Fruit fly (Drosophila melanogaster) whole organism: Measurements from ENCODE around the gene primo-2.

Source experiments
- Dll ChIP-seq: fragments of >200 bp; optimal IDR thresholded peaks from 2 replicates; lab custom pipeline; 2017
- EcR ChIP-seq, 2 experiments: fragments of >200 bp; optimal IDR thresholded peaks; 2 replicates each; lab custom pipeline; 2017; ENCODE audit warnings: missing biosample characterization in 2 of 2, missing genetic modification characterization in 2 of 2, missing genetic modification reagents in 2 of 2
- usp ChIP-seq: fragments of >200 bp; optimal IDR thresholded peaks from 2 replicates; lab custom pipeline; 2017; ENCODE audit warnings: missing biosample characterization, missing genetic modification characterization, mixed read lengths

DNA sequence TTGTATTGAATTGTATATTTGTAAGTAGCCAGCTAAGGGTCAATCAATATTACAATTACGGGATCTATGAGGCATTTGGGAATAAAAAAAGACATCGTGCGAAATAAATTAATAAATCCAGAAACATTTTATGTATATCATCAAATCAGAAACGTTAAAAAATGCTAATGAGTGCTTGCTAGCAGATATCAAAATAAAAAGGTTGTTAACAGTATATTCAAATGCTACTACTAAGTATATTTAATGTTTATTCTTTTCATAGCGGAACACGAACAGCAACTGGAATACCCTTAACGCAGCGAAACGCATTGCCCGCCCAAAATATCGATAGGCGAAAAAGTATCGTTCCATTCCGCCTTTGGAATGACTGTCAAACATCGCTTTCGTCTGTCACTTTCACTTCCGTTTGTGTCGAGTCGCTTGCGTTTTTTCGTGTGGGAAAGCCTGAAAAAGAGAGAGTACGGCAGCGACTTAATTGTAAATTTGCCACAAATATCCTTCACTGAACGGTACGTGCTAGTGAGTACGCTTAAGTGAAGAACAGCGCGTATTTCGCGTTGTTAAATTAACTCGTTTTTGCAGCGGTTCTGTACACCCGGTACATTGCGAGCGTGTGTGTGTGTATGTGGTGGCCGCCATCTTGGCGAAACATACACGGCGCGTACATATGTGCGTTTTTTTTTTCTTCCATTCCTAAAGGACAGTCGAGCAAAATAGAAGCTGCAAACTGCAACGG is 50.5 kb downstream of the primo-2 start, which contains the start of gene B52:
- TF ChIP-seq usp (no peak), EcR (GFP tag; optimal IDR thresholded peaks at IDR 0.05; lab: Kevin White, UChicago) (no peak), Dll (lab: Kevin White, UChicago) (no peak)
